Worm (Caenorhabditis elegans) whole organism, L2 larva: ENCODE data around the gene srt-41.

Experiments used
- C34F6.9 ChIP-seq: fragments of 150-350 bp; optimal IDR thresholded peaks from 2 replicates; lab custom pipeline; 2014; ENCODE audit warnings: missing biosample characterization, missing genetic modification characterization
- F13H6.1 ChIP-seq: sonication (generic microtip); optimal IDR thresholded peaks from 2 replicates; lab custom pipeline; 2016; ENCODE audit warnings: missing genetic modification characterization, missing compliant biosample characterization
- R02D3.7 ChIP-seq: fragments of 150-350 bp; optimal IDR thresholded peaks from 2 replicates; lab custom pipeline; 2014; ENCODE audit warnings: missing biosample characterization, missing genetic modification characterization
- Y55F3AM.14 ChIP-seq: fragments of 200-800 bp; sonication (Bioruptor generic); optimal IDR thresholded peaks from 2 replicates; lab custom pipeline; 2018; ENCODE audit warnings: mild to moderate bottlenecking, missing genetic modification characterization, missing compliant biosample characterization
- ZK546.5 ChIP-seq: sonication (generic microtip); optimal IDR thresholded peaks from 2 replicates; lab custom pipeline; 2017; ENCODE audit warnings: missing biosample characterization, missing genetic modification characterization
- alr-1 ChIP-seq: fragments of 150-350 bp; optimal IDR thresholded peaks from 2 replicates; lab custom pipeline; 2014; ENCODE audit warnings: missing biosample characterization, missing genetic modification characterization
- aly-2 ChIP-seq: fragments of 150-350 bp; optimal IDR thresholded peaks from 2 replicates; lab custom pipeline; 2014; ENCODE audit warnings: missing biosample characterization, missing genetic modification characterization
- ama-1 ChIP-seq: fragments of 150-350 bp; optimal IDR thresholded peaks from 2 replicates; lab custom pipeline; 2018; ENCODE audit warnings: inconsistent platforms
- blmp-1 ChIP-seq: sonication (generic microtip); optimal IDR thresholded peaks from 2 replicates; lab custom pipeline; 2017; ENCODE audit warnings: missing genetic modification characterization, mild to moderate bottlenecking, missing compliant biosample characterization, antibody characterized with exemption, moderate library complexity; ENCODE audit not compliant: insufficient read depth
- ceh-16 ChIP-seq: fragments of 150-350 bp; optimal IDR thresholded peaks from 2 replicates; lab custom pipeline; 2014; ENCODE audit warnings: missing biosample characterization, missing genetic modification characterization
- ceh-82 ChIP-seq: fragments of 150-350 bp; optimal IDR thresholded peaks from 2 replicates; lab custom pipeline; 2014; ENCODE audit warnings: missing biosample characterization, missing genetic modification characterization
- crh-2 ChIP-seq: sonication (generic microtip); optimal IDR thresholded peaks from 2 replicates; lab custom pipeline; 2017; ENCODE audit warnings: missing biosample characterization, missing genetic modification characterization
- dmd-4 ChIP-seq: sonication (generic microtip); optimal IDR thresholded peaks from 2 replicates; lab custom pipeline; 2017; ENCODE audit warnings: missing biosample characterization, missing genetic modification characterization
- egl-27 ChIP-seq: sonication (generic microtip); optimal IDR thresholded peaks from 3 replicates; lab custom pipeline; 2017; ENCODE audit warnings: missing biosample characterization, missing genetic modification reagents, missing genetic modification characterization
- elt-1 ChIP-seq: fragments of 150-350 bp; optimal IDR thresholded peaks from 2 replicates; lab custom pipeline; 2014; ENCODE audit warnings: missing biosample characterization, missing genetic modification characterization
- elt-3 ChIP-seq: sonication (generic microtip); optimal IDR thresholded peaks from 2 replicates; lab custom pipeline; 2017; ENCODE audit warnings: missing biosample characterization, missing genetic modification characterization
- fos-1 ChIP-seq: fragments of 150-350 bp; optimal IDR thresholded peaks from 2 replicates; lab custom pipeline; 2014; ENCODE audit warnings: missing biosample characterization, missing genetic modification characterization
- gmeb-1 ChIP-seq: fragments of 150-350 bp; optimal IDR thresholded peaks from 2 replicates; lab custom pipeline; 2014; ENCODE audit warnings: missing biosample characterization, missing genetic modification characterization
- lin-11 ChIP-seq: fragments of 150-350 bp; sonication (generic microtip); optimal IDR thresholded peaks from 2 replicates; lab custom pipeline; 2014; ENCODE audit warnings: missing biosample characterization, missing genetic modification characterization, inconsistent platforms, mixed read lengths
- lin-13 ChIP-seq: fragments of 150-350 bp; optimal IDR thresholded peaks from 2 replicates; lab custom pipeline; 2014; ENCODE audit warnings: missing biosample characterization, missing genetic modification reagents, missing genetic modification characterization
- lin-39 ChIP-seq: fragments of 150-350 bp; optimal IDR thresholded peaks from 2 replicates; lab custom pipeline; 2014; ENCODE audit warnings: missing biosample characterization, missing genetic modification reagents, missing genetic modification characterization
- lsy-2 ChIP-seq, 2 experiments: fragments of 150-350 bp in 1 of 2; sonication (generic microtip) in 1 of 2; optimal IDR thresholded peaks; 2 replicates each; lab custom pipeline; 2014 to 2017; ENCODE audit warnings: missing biosample characterization in 2 of 2, missing genetic modification characterization in 2 of 2
- mab-5 ChIP-seq: fragments of 150-350 bp; optimal IDR thresholded peaks from 2 replicates; lab custom pipeline; 2014; ENCODE audit warnings: missing biosample characterization, missing genetic modification characterization
- mbf-1 ChIP-seq: sonication (generic microtip); optimal IDR thresholded peaks from 2 replicates; lab custom pipeline; 2017; ENCODE audit warnings: missing biosample characterization, missing genetic modification characterization
- mdl-1 ChIP-seq, 2 experiments: fragments of 150-350 bp in 1 of 2; sonication (generic microtip) in 1 of 2; optimal IDR thresholded peaks; 2 replicates each; lab custom pipeline; 2017; ENCODE audit warnings: missing biosample characterization in 2 of 2, missing genetic modification characterization in 2 of 2
- nhr-10 ChIP-seq: sonication (generic microtip); optimal IDR thresholded peaks from 2 replicates; lab custom pipeline; 2017; ENCODE audit warnings: missing biosample characterization, missing genetic modification characterization
- nhr-11 ChIP-seq: fragments of 150-350 bp; optimal IDR thresholded peaks from 2 replicates; lab custom pipeline; 2014; ENCODE audit warnings: missing biosample characterization, missing genetic modification characterization
- nhr-12 ChIP-seq: fragments of 150-350 bp; optimal IDR thresholded peaks from 2 replicates; lab custom pipeline; 2014; ENCODE audit warnings: missing biosample characterization, missing genetic modification characterization
- nhr-129 ChIP-seq: fragments of 150-350 bp; optimal IDR thresholded peaks from 2 replicates; lab custom pipeline; 2014; ENCODE audit warnings: missing biosample characterization, missing genetic modification characterization
- nhr-21 ChIP-seq: fragments of 150-350 bp; optimal IDR thresholded peaks from 2 replicates; lab custom pipeline; 2014; ENCODE audit warnings: missing biosample characterization, missing genetic modification characterization
- nhr-23 ChIP-seq: fragments of 150-350 bp; optimal IDR thresholded peaks from 2 replicates; lab custom pipeline; 2014; ENCODE audit warnings: missing biosample characterization, missing genetic modification reagents, missing genetic modification characterization
- nhr-237 ChIP-seq: fragments of 150-350 bp; optimal IDR thresholded peaks from 2 replicates; lab custom pipeline; 2014; ENCODE audit warnings: missing biosample characterization, missing genetic modification characterization
- nhr-25 ChIP-seq: fragments of 150-350 bp; sonication (generic microtip); optimal IDR thresholded peaks from 3 replicates; lab custom pipeline; 2014; ENCODE audit warnings: missing biosample characterization, missing genetic modification characterization
- nhr-6 ChIP-seq: fragments of 150-350 bp; optimal IDR thresholded peaks from 2 replicates; lab custom pipeline; 2014; ENCODE audit warnings: missing biosample characterization, missing genetic modification characterization
- nhr-77 ChIP-seq: fragments of 150-350 bp; optimal IDR thresholded peaks from 2 replicates; lab custom pipeline; 2014; ENCODE audit warnings: missing biosample characterization, missing genetic modification characterization
- peb-1 ChIP-seq: fragments of 150-350 bp; optimal IDR thresholded peaks from 2 replicates; lab custom pipeline; 2014; ENCODE audit warnings: missing biosample characterization, missing genetic modification characterization
- sem-4 ChIP-seq: fragments of 150-350 bp; optimal IDR thresholded peaks from 2 replicates; lab custom pipeline; 2014; ENCODE audit warnings: missing biosample characterization, missing genetic modification reagents, missing genetic modification characterization
- skn-1 ChIP-seq: sonication (generic microtip); optimal IDR thresholded peaks from 2 replicates; lab custom pipeline; 2017; ENCODE audit warnings: missing biosample characterization, missing genetic modification characterization
- sma-3 ChIP-seq: sonication (generic microtip); optimal IDR thresholded peaks from 2 replicates; lab custom pipeline; 2016; ENCODE audit warnings: missing genetic modification reagents, missing genetic modification characterization, missing compliant biosample characterization
- sma-9 ChIP-seq, 2 experiments: fragments of 150-350 bp in 1 of 2; sonication (generic microtip) in 1 of 2; optimal IDR thresholded peaks; 2 replicates each; lab custom pipeline; 2014 to 2016; ENCODE audit warnings: missing genetic modification characterization in 2 of 2, mild to moderate bottlenecking in 1 of 2, missing biosample characterization in 1 of 2, missing compliant biosample characterization in 1 of 2, missing genetic modification reagents in 1 of 2, moderate library complexity in 1 of 2
- snpc-4 ChIP-seq: fragments of 150-350 bp; optimal IDR thresholded peaks from 2 replicates; lab custom pipeline; 2014; ENCODE audit warnings: missing biosample characterization, missing genetic modification characterization
- unc-39 ChIP-seq: fragments of 150-350 bp; optimal IDR thresholded peaks from 2 replicates; lab custom pipeline; 2014; ENCODE audit warnings: missing biosample characterization, missing genetic modification characterization
- unc-55 ChIP-seq: fragments of 150-350 bp; sonication (generic microtip); optimal IDR thresholded peaks from 3 replicates; lab custom pipeline; 2014; ENCODE audit warnings: missing biosample characterization, missing genetic modification reagents, missing genetic modification characterization
- unc-62 ChIP-seq: fragments of 150-350 bp; optimal IDR thresholded peaks from 2 replicates; lab custom pipeline; 2014; ENCODE audit warnings: missing biosample characterization, missing genetic modification reagents, missing genetic modification characterization
- zag-1 ChIP-seq: fragments of 150-350 bp; optimal IDR thresholded peaks from 2 replicates; lab custom pipeline; 2014; ENCODE audit warnings: missing biosample characterization, missing genetic modification characterization
- ztf-1 ChIP-seq: fragments of 200-800 bp; sonication (Bioruptor generic); conservative IDR thresholded peaks from 2 replicates; pipeline ENCODE4 v1.3.6; 2022; ENCODE audit warnings: missing genetic modification characterization, missing compliant biosample characterization
- ztf-11 ChIP-seq: sonication (generic microtip); optimal IDR thresholded peaks from 2 replicates; lab custom pipeline; 2017; ENCODE audit warnings: missing biosample characterization, missing genetic modification characterization
- ztf-4 ChIP-seq: fragments of 150-350 bp; optimal IDR thresholded peaks from 2 replicates; lab custom pipeline; 2014; ENCODE audit warnings: missing biosample characterization, missing genetic modification characterization

The srt-41 gene

DNA sequence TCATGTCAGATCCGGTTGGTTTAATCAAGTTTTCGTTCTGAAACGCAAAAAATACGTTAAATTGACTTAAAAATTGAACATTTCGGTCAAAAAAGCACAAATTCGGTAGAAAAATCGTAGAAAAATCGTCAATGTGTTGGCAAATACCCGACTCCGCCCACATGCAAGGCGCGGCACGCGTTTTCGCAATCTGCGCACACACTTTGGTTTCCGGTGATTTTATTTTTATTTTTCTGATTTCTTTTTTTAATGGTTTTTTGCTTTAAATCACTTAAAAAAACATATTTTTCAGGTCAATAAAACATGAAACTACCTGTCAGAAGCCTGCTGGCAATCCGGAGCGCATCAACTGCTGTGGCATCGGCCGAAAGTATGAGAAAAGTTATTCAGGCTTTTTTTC, 18.3 kb upstream of the srt-41 start, which contains the start of the genes gly-7 and mrpl-39:
TSS of gene gly-7 (minus strand) at position 37 of the 400 bp plus-strand sequence.
TSS of gene mrpl-39 (plus strand) at position 293 of the 400 bp plus-strand sequence.
- TF ChIP-seq elt-1 (tag; lab: Kevin White, UChicago) (no peak), ceh-82 (tag; lab: Kevin White, UChicago) (no peak), R02D3.7 (tag; lab: Kevin White, UChicago) (no peak), unc-62 (GFP tag; lab: Kevin White, UChicago) (no peak), nhr-25 (tag; lab: Kevin White, UChicago) (no peak), zag-1 (no peak), ztf-1 (no peak), mdl-1 (tag; optimal IDR thresholded peaks at IDR 0.05; lab: Kevin White, UChicago) (no peak), sem-4 (tag; lab: Kevin White, UChicago) (no peak), skn-1 (tag; lab: Kevin White, UChicago) (no peak), nhr-11 (tag; lab: Kevin White, UChicago) (no peak), unc-39 (tag; lab: Kevin White, UChicago) (no peak), nhr-129 (tag; lab: Kevin White, UChicago) (peak; percentile 30), alr-1 (tag; lab: Kevin White, UChicago) (no peak), nhr-237 (no peak), dmd-4 (tag; lab: Kevin White, UChicago) (no peak), aly-2 (tag; lab: Kevin White, UChicago) (no peak), F13H6.1 (peak; percentile 10), mbf-1 (no peak), snpc-4 (tag; lab: Kevin White, UChicago) (no peak), ztf-11 (tag; lab: Kevin White, UChicago) (no peak), lin-39 (no peak), lsy-2 (tag; optimal IDR thresholded peaks at IDR 0.05; lab: Kevin White, UChicago) (peak in 1 of 2 experiments; percentile 35), sma-9 (GFP tag; optimal IDR thresholded peaks at IDR 0.05; lab: Kevin White, UChicago) (no peak), sma-9 (tag; optimal IDR thresholded peaks at IDR 0.05; lab: Kevin White, UChicago) (no peak), nhr-12 (no peak), elt-3 (tag; lab: Kevin White, UChicago) (no peak), peb-1 (tag; lab: Kevin White, UChicago) (no peak), ztf-4 (tag; lab: Kevin White, UChicago) (no peak), egl-27 (tag; lab: Kevin White, UChicago) (no peak), fos-1 (no peak), ceh-16 (tag; lab: Kevin White, UChicago) (no peak), Y55F3AM.14 (GFP tag; lab: Kevin White, UChicago) (no peak), ama-1 (lab: Kevin White, UChicago) (no peak), nhr-6 (no peak), gmeb-1 (peak; percentile 56), crh-2 (tag; lab: Kevin White, UChicago) (peak; percentile 34), nhr-77 (tag; lab: Kevin White, UChicago) (no peak), ZK546.5 (tag; lab: Kevin White, UChicago) (no peak), nhr-21 (tag; lab: Kevin White, UChicago) (no peak), blmp-1 (tag; lab: Kevin White, UChicago) (no peak), unc-55 (GFP tag; lab: Kevin White, UChicago) (peak; percentile 45), C34F6.9 (peak; percentile 23), nhr-23 (tag; lab: Kevin White, UChicago) (no peak), lin-13 (no peak), sma-3 (GFP tag; lab: Kevin White, UChicago) (peak; percentile 23), mab-5 (tag; lab: Kevin White, UChicago) (no peak), nhr-10 (no peak), lin-11 (tag; lab: Kevin White, UChicago) (peak; percentile 48)
